Fruit fly (Drosophila melanogaster) whole organism, prepupa: Measurements from ENCODE around the gene ich.

Source experiments
- CG32006 ChIP-seq: fragments of 200-800 bp; sonication (Bioruptor generic); optimal IDR thresholded peaks from 3 replicates; lab custom pipeline; 2017; ENCODE audit warnings: missing biosample characterization, mild to moderate bottlenecking, missing genetic modification characterization
- CG34406 ChIP-seq: fragments of 200-800 bp; sonication (Bioruptor generic); optimal IDR thresholded peaks from 3 replicates; lab custom pipeline; 2016; ENCODE audit warnings: missing biosample characterization, missing genetic modification characterization
- CG6276 ChIP-seq: fragments of 200-800 bp; sonication (Bioruptor generic); optimal IDR thresholded peaks from 2 replicates; lab custom pipeline; 2017; ENCODE audit warnings: missing biosample characterization, mild to moderate bottlenecking, missing genetic modification characterization
- CG8319 ChIP-seq: fragments of 200-800 bp; sonication (Bioruptor generic); optimal IDR thresholded peaks from 3 replicates; lab custom pipeline; 2016; ENCODE audit warnings: missing biosample characterization, missing genetic modification characterization
- Eip75B ChIP-seq: fragments of 200-800 bp; sonication (Bioruptor generic); optimal IDR thresholded peaks from 3 replicates; lab custom pipeline; 2016; ENCODE audit warnings: missing biosample characterization, missing genetic modification characterization
- Hr38 ChIP-seq: sonication (Bioruptor generic); optimal IDR thresholded peaks from 2 replicates; lab custom pipeline; 2016; ENCODE audit warnings: missing biosample characterization, missing genetic modification characterization
- Sox14 ChIP-seq: fragments of 200-800 bp; sonication (Bioruptor generic); optimal IDR thresholded peaks from 3 replicates; lab custom pipeline; 2016; ENCODE audit warnings: missing biosample characterization, missing genetic modification characterization
- Sox15 ChIP-seq: fragments of 200-800 bp; sonication (Bioruptor generic); optimal IDR thresholded peaks from 3 replicates; lab custom pipeline; 2016; ENCODE audit warnings: missing biosample characterization, missing genetic modification characterization
- dsx ChIP-seq: fragments of 200-800 bp; optimal IDR thresholded peaks from 3 replicates; lab custom pipeline; 2019; ENCODE audit warnings: missing biosample characterization, mild to moderate bottlenecking, missing genetic modification characterization, moderate library complexity; ENCODE audit not compliant: poor library complexity, severe bottlenecking
- eg ChIP-seq: fragments of 200-800 bp; sonication (Bioruptor generic); IDR thresholded peaks from 3 replicates; pipeline ENCODE4 v1.3.6; 2022; ENCODE audit warnings: missing biosample characterization, missing genetic modification characterization
- lz ChIP-seq: fragments of 200-800 bp; sonication (Bioruptor generic); optimal IDR thresholded peaks from 3 replicates; lab custom pipeline; 2016; ENCODE audit warnings: missing biosample characterization, missing genetic modification characterization
- pdm3 ChIP-seq: fragments of 200-800 bp; sonication (Bioruptor generic); optimal IDR thresholded peaks from 3 replicates; lab custom pipeline; 2016; ENCODE audit warnings: missing biosample characterization, missing genetic modification characterization

dm6 chr3R:8947757-8948428 is 14.9 kb downstream of the ich start:
- TF ChIP-seq lz, result no peak
- TF ChIP-seq Eip75B (GFP tag; lab: Kevin White, UChicago), result no peak
- no peak for TF ChIP-seq pdm3 (GFP tag; lab: Kevin White, UChicago)
- no peak for TF ChIP-seq Hr38 (GFP tag; lab: Kevin White, UChicago)
- TF ChIP-seq CG32006 (GFP tag; lab: Kevin White, UChicago), result peak; percentile 87
- no peak for TF ChIP-seq Sox15 (GFP tag; lab: Kevin White, UChicago)
- no peak for TF ChIP-seq Sox14 (GFP tag; lab: Kevin White, UChicago)
- peak; percentile 60 for TF ChIP-seq CG6276 (GFP tag; lab: Kevin White, UChicago)
- no peak for TF ChIP-seq CG8319 (GFP tag; lab: Kevin White, UChicago)
- TF ChIP-seq CG34406 (GFP tag; lab: Kevin White, UChicago), result no peak
- peak; percentile 52; the same call in 2 of the 3 replicates for TF ChIP-seq eg (GFP tag; lab: Robert Waterston, UW)
- peak; percentile 24 for TF ChIP-seq dsx (GFP tag; lab: Kevin White, UChicago)
